Fruit fly (Drosophila melanogaster): Measurements from ENCODE around the gene PGRP-SD.

Gene PGRP-SD

dm6 chr3L:7650968-7651367 lies at the start of gene PGRP-SD:
PGRP-SD (plus strand) TSS chr3L:7651180.
- TF ChIP-seq CG7045 (GFP tag; optimal IDR thresholded peaks at IDR 0.05) (no peak), ovo (GFP tag; optimal IDR thresholded peaks at IDR 0.05) (no peak), CG11617 (GFP tag; optimal IDR thresholded peaks at IDR 0.05) (no peak), toe (GFP tag; optimal IDR thresholded peaks at IDR 0.05) (no peak), kay (GFP tag; ENCODE audit: borderline replicate concordance) (no peak), tj (GFP tag; optimal IDR thresholded peaks at IDR 0.05) (no peak)

- TF ChIP-seq CG14711 (tag; optimal IDR thresholded peaks at IDR 0.05): no peak
Measured at dm6 chr3L:7603397-7603796, 47.6 kb upstream of the PGRP-SD start.

dm6 chr3L:7604863-7605262 lies 46.1 kb upstream of the PGRP-SD start:
- TF ChIP-seq cnc (optimal IDR thresholded peaks at IDR 0.05) (no peak), CG12768 (GFP tag; optimal IDR thresholded peaks at IDR 0.05) (no peak), CG11617 (GFP tag; optimal IDR thresholded peaks at IDR 0.05) (no peak), Clk (GFP tag; optimal IDR thresholded peaks at IDR 0.05) (no peak), Crg-1 (GFP tag; optimal IDR thresholded peaks at IDR 0.05) (no peak), CG7101 (tag; optimal IDR thresholded peaks at IDR 0.05) (no peak), tj (GFP tag; optimal IDR thresholded peaks at IDR 0.05) (no peak), CG1620 (GFP tag; optimal IDR thresholded peaks at IDR 0.05) (no peak), toe (GFP tag; optimal IDR thresholded peaks at IDR 0.05) (no peak), bab1 (GFP tag; optimal IDR thresholded peaks at IDR 0.05) (no peak), CG5204 (GFP tag; optimal IDR thresholded peaks at IDR 0.05) (no peak), kay (GFP tag; ENCODE audit: borderline replicate concordance) (no peak), CG33017 (tag; optimal IDR thresholded peaks at IDR 0.05) (no peak), ovo (GFP tag; optimal IDR thresholded peaks at IDR 0.05) (no peak), CG14711 (tag; optimal IDR thresholded peaks at IDR 0.05) (no peak), Hr96 (GFP tag; optimal IDR thresholded peaks at IDR 0.05) (no peak), cic (GFP tag; optimal IDR thresholded peaks at IDR 0.05) (no peak), Mnt (GFP tag; optimal IDR thresholded peaks at IDR 0.05) (no peak)

- TF ChIP-seq CG7101 (tag; optimal IDR thresholded peaks at IDR 0.05) (no peak), bab1 (GFP tag; optimal IDR thresholded peaks at IDR 0.05) (no peak), kay (GFP tag; ENCODE audit: borderline replicate concordance) (no peak), CG12768 (GFP tag; optimal IDR thresholded peaks at IDR 0.05) (no peak), toe (GFP tag; optimal IDR thresholded peaks at IDR 0.05) (no peak), Hr96 (GFP tag; optimal IDR thresholded peaks at IDR 0.05) (no peak), cic (GFP tag; optimal IDR thresholded peaks at IDR 0.05) (no peak), CG14711 (tag; optimal IDR thresholded peaks at IDR 0.05) (no peak), CG11617 (GFP tag; optimal IDR thresholded peaks at IDR 0.05) (no peak), CG33017 (tag; optimal IDR thresholded peaks at IDR 0.05) (no peak), Clk (GFP tag; optimal IDR thresholded peaks at IDR 0.05) (no peak), Mnt (GFP tag; optimal IDR thresholded peaks at IDR 0.05) (no peak), CG1620 (GFP tag; optimal IDR thresholded peaks at IDR 0.05) (no peak), pad (GFP tag; optimal IDR thresholded peaks at IDR 0.05) (no peak), tj (GFP tag; optimal IDR thresholded peaks at IDR 0.05) (no peak), cnc (optimal IDR thresholded peaks at IDR 0.05) (no peak), CG5204 (GFP tag; optimal IDR thresholded peaks at IDR 0.05) (no peak), ovo (GFP tag; optimal IDR thresholded peaks at IDR 0.05) (no peak), Crg-1 (GFP tag; optimal IDR thresholded peaks at IDR 0.05) (no peak)
Measured at dm6 chr3L:7606336-7607001, 44.5 kb upstream of the PGRP-SD start.

dm6 chr3L:7610522-7610921 lies 40.5 kb upstream of the PGRP-SD start:
- TF ChIP-seq CG14711 (tag; optimal IDR thresholded peaks at IDR 0.05): no peak
- TF ChIP-seq pad (GFP tag; optimal IDR thresholded peaks at IDR 0.05): no peak
- TF ChIP-seq CG33017 (tag; optimal IDR thresholded peaks at IDR 0.05): no peak
- TF ChIP-seq toe (GFP tag; optimal IDR thresholded peaks at IDR 0.05): no peak
- TF ChIP-seq cnc (optimal IDR thresholded peaks at IDR 0.05): no peak
- TF ChIP-seq ovo (GFP tag; optimal IDR thresholded peaks at IDR 0.05): no peak
- no peak for TF ChIP-seq CG5204 (GFP tag; optimal IDR thresholded peaks at IDR 0.05)
- no peak for TF ChIP-seq CG7101 (tag; optimal IDR thresholded peaks at IDR 0.05)
- TF ChIP-seq Crg-1 (GFP tag; optimal IDR thresholded peaks at IDR 0.05): no peak
- TF ChIP-seq Mnt (GFP tag; optimal IDR thresholded peaks at IDR 0.05): no peak

dm6 chr3L:7611229-7611628 lies 39.8 kb upstream of the PGRP-SD start:
- TF ChIP-seq tj (GFP tag; optimal IDR thresholded peaks at IDR 0.05) (no peak), CG7101 (tag; optimal IDR thresholded peaks at IDR 0.05) (no peak), Clk (GFP tag; optimal IDR thresholded peaks at IDR 0.05) (no peak), cic (GFP tag; optimal IDR thresholded peaks at IDR 0.05) (no peak), ovo (GFP tag; optimal IDR thresholded peaks at IDR 0.05) (no peak), Crg-1 (GFP tag; optimal IDR thresholded peaks at IDR 0.05) (no peak), Mnt (GFP tag; optimal IDR thresholded peaks at IDR 0.05) (no peak), CG7045 (GFP tag; optimal IDR thresholded peaks at IDR 0.05) (no peak), CG12768 (GFP tag; optimal IDR thresholded peaks at IDR 0.05) (no peak), CG1620 (GFP tag; optimal IDR thresholded peaks at IDR 0.05) (no peak), CG5204 (GFP tag; optimal IDR thresholded peaks at IDR 0.05) (no peak), CG33017 (tag; optimal IDR thresholded peaks at IDR 0.05) (no peak), kay (GFP tag; ENCODE audit: borderline replicate concordance) (no peak), Hr96 (GFP tag; optimal IDR thresholded peaks at IDR 0.05) (no peak), CG11617 (GFP tag; optimal IDR thresholded peaks at IDR 0.05) (no peak), bab1 (GFP tag; optimal IDR thresholded peaks at IDR 0.05) (no peak), toe (GFP tag; optimal IDR thresholded peaks at IDR 0.05) (no peak), pad (GFP tag; optimal IDR thresholded peaks at IDR 0.05) (no peak), cnc (optimal IDR thresholded peaks at IDR 0.05) (no peak), CG14711 (tag; optimal IDR thresholded peaks at IDR 0.05) (no peak)

All from whole organism, adult.